Worm (Caenorhabditis elegans): ENCODE measurements around the gene obr-1.

- TF ChIP-seq nhr-12 (tag; optimal IDR thresholded peaks at IDR 0.05) (no peak), skn-1 (tag; optimal IDR thresholded peaks at IDR 0.05) (no peak), nhr-237 (tag; optimal IDR thresholded peaks at IDR 0.05) (no peak)
These were observed 21.8 kb downstream of the obr-1 start for ce11 chrIII:11248897-11249296.
